Worm (Caenorhabditis elegans) whole organism, young adult: ENCODE results near the gene F14F7.4.

Source experiments
- B0261.1 ChIP-seq: sonication (generic microtip); optimal IDR thresholded peaks from 2 replicates; lab custom pipeline; 2016; ENCODE audit warnings: mild to moderate bottlenecking, missing genetic modification characterization, moderate library complexity, missing compliant biosample characterization
- B0336.3 ChIP-seq: fragments of 200-800 bp; sonication (Bioruptor generic); IDR thresholded peaks from 2 replicates; pipeline ENCODE4 v1.3.6; 2022; ENCODE audit warnings: missing genetic modification characterization, missing compliant biosample characterization
- C06A6.2 ChIP-seq: fragments of 200-800 bp; sonication (Bioruptor generic); conservative IDR thresholded peaks from 2 replicates; pipeline ENCODE4 v1.3.6; 2022; ENCODE audit warnings: missing genetic modification characterization, missing compliant biosample characterization
- F37B4.10 ChIP-seq: fragments of 200-800 bp; sonication (Bioruptor generic); IDR thresholded peaks from 2 replicates; pipeline ENCODE4 v1.3.6; 2022; ENCODE audit warnings: missing genetic modification characterization, missing compliant biosample characterization
- F52B5.7 ChIP-seq: sonication (generic microtip); optimal IDR thresholded peaks from 2 replicates; lab custom pipeline; 2016; ENCODE audit warnings: mild to moderate bottlenecking, missing genetic modification characterization, missing compliant biosample characterization
- F55B11.4 ChIP-seq: sonication (generic microtip); optimal IDR thresholded peaks from 2 replicates; lab custom pipeline; 2016; ENCODE audit warnings: missing compliant biosample characterization, missing genetic modification characterization, borderline replicate concordance; ENCODE audit not compliant: insufficient read depth
- F57C9.4 ChIP-seq: sonication (generic microtip); optimal IDR thresholded peaks from 2 replicates; lab custom pipeline; 2017; ENCODE audit warnings: mild to moderate bottlenecking, missing genetic modification characterization, missing compliant biosample characterization
- K12H6.12 ChIP-seq: fragments of 200-800 bp; sonication (Bioruptor generic); optimal IDR thresholded peaks from 2 replicates; lab custom pipeline; 2018; ENCODE audit warnings: mild to moderate bottlenecking, missing genetic modification characterization, missing compliant biosample characterization
- T07F8.4 ChIP-seq: sonication (generic microtip); optimal IDR thresholded peaks from 2 replicates; lab custom pipeline; 2016; ENCODE audit warnings: mild to moderate bottlenecking, missing genetic modification characterization, moderate library complexity, missing compliant biosample characterization
- Y67H2A.10 ChIP-seq: fragments of 200-800 bp; sonication (Bioruptor generic); conservative IDR thresholded peaks from 2 replicates; pipeline ENCODE4 v1.3.6; 2022; ENCODE audit warnings: missing genetic modification reagents, missing genetic modification characterization, missing compliant biosample characterization
- Y79H2A.3 ChIP-seq: fragments of 200-800 bp; sonication (Bioruptor generic); conservative IDR thresholded peaks from 2 replicates; pipeline ENCODE4 v1.3.6; 2022; ENCODE audit warnings: missing genetic modification reagents, missing genetic modification characterization, missing compliant biosample characterization
- aptf-3 ChIP-seq: fragments of 200-800 bp; sonication (Bioruptor generic); IDR thresholded peaks from 2 replicates; pipeline ENCODE4 v1.3.6; 2022; ENCODE audit warnings: missing genetic modification characterization, missing compliant biosample characterization
- attf-6 ChIP-seq: fragments of 200-800 bp; sonication (Bioruptor generic); IDR thresholded peaks from 2 replicates; pipeline ENCODE4 v1.3.6; 2022; ENCODE audit warnings: missing genetic modification reagents, missing genetic modification characterization, missing compliant biosample characterization
- cebp-1 ChIP-seq, 2 experiments: fragments of 200-800 bp in 1 of 2; sonication (Bioruptor generic) in 1 of 2; sonication (generic microtip) in 1 of 2; IDR thresholded peaks in 1 of 2; optimal IDR thresholded peaks in 1 of 2; 2 replicates each; pipeline versions ENCODE4 v1.3.6 to Lab custom; 2017 to 2022; ENCODE audit warnings: missing compliant biosample characterization in 2 of 2, missing genetic modification characterization in 2 of 2, mild to moderate bottlenecking in 1 of 2, missing genetic modification reagents in 1 of 2, moderate library complexity in 1 of 2
- cebp-2 ChIP-seq: fragments of 200-800 bp; sonication (Bioruptor generic); IDR thresholded peaks from 2 replicates; pipeline ENCODE4 v1.3.6; 2022; ENCODE audit warnings: missing genetic modification characterization, missing compliant biosample characterization
- ceh-100 ChIP-seq: fragments of 200-800 bp; sonication (Bioruptor generic); IDR thresholded peaks from 2 replicates; pipeline ENCODE4 v1.3.6; 2022; ENCODE audit warnings: missing genetic modification reagents, missing genetic modification characterization, missing compliant biosample characterization
- die-1 ChIP-seq: sonication (generic microtip); optimal IDR thresholded peaks from 2 replicates; lab custom pipeline; 2016; ENCODE audit warnings: missing genotype, mild to moderate bottlenecking, missing genetic modification characterization, missing compliant biosample characterization
- dox-1 ChIP-seq: fragments of 200-800 bp; sonication (Bioruptor generic); IDR thresholded peaks from 2 replicates; pipeline ENCODE4 v1.3.6; 2022; ENCODE audit warnings: missing genetic modification reagents, missing genetic modification characterization, missing compliant biosample characterization
- egrh-3 ChIP-seq: fragments of 200-800 bp; sonication (Bioruptor generic); IDR thresholded peaks from 2 replicates; pipeline ENCODE4 v1.3.6; 2022; ENCODE audit warnings: missing genetic modification reagents, missing genetic modification characterization, missing compliant biosample characterization
- ekl-4 ChIP-seq: fragments of 200-800 bp; sonication (Bioruptor generic); IDR thresholded peaks from 2 replicates; pipeline ENCODE4 v1.3.6; 2022; ENCODE audit warnings: missing genetic modification reagents, missing genetic modification characterization, missing compliant biosample characterization
- hlh-12 ChIP-seq: sonication (generic microtip); optimal IDR thresholded peaks from 2 replicates; lab custom pipeline; 2016; ENCODE audit warnings: missing genetic modification characterization, missing compliant biosample characterization
- hmg-1.2 ChIP-seq: fragments of 200-800 bp; sonication (Bioruptor generic); IDR thresholded peaks from 2 replicates; pipeline ENCODE4 v1.3.6; 2022; ENCODE audit warnings: missing genetic modification reagents, missing genetic modification characterization, missing compliant biosample characterization
- hmg-20 ChIP-seq: fragments of 200-800 bp; sonication (Bioruptor generic); IDR thresholded peaks from 2 replicates; pipeline ENCODE4 v1.3.6; 2022; ENCODE audit warnings: missing genetic modification reagents, missing genetic modification characterization, missing compliant biosample characterization
- hrde-1 ChIP-seq: sonication (generic microtip); optimal IDR thresholded peaks from 2 replicates; lab custom pipeline; 2016; ENCODE audit warnings: missing genetic modification characterization, mild to moderate bottlenecking, missing compliant biosample characterization, moderate library complexity, missing genotype, missing genetic modification reagents, borderline replicate concordance
- let-526 ChIP-seq: fragments of 200-800 bp; sonication (Bioruptor generic); IDR thresholded peaks from 2 replicates; pipeline ENCODE4 v1.3.6; 2022; ENCODE audit warnings: missing genetic modification reagents, missing genetic modification characterization, missing compliant biosample characterization
- lin-40 ChIP-seq: sonication (generic microtip); optimal IDR thresholded peaks from 2 replicates; lab custom pipeline; 2016; ENCODE audit warnings: missing genetic modification characterization, mild to moderate bottlenecking, missing compliant biosample characterization, missing genotype, missing genetic modification reagents
- lin-54 ChIP-seq: fragments of 200-800 bp; sonication (Bioruptor generic); optimal IDR thresholded peaks from 2 replicates; lab custom pipeline; 2018; ENCODE audit warnings: mild to moderate bottlenecking, missing genetic modification characterization, missing compliant biosample characterization
- madf-6 ChIP-seq: fragments of 200-800 bp; sonication (Bioruptor generic); IDR thresholded peaks from 2 replicates; pipeline ENCODE4 v1.3.6; 2022; ENCODE audit warnings: missing genetic modification reagents, missing genetic modification characterization, missing compliant biosample characterization
- nfya-2 ChIP-seq: fragments of 200-800 bp; sonication (Bioruptor generic); IDR thresholded peaks from 2 replicates; pipeline ENCODE4 v1.3.6; 2022; ENCODE audit warnings: missing genetic modification reagents, missing genetic modification characterization, missing compliant biosample characterization
- nhr-27 ChIP-seq: fragments of 200-800 bp; sonication (Bioruptor generic); optimal IDR thresholded peaks from 2 replicates; lab custom pipeline; 2018; ENCODE audit warnings: mild to moderate bottlenecking, missing genetic modification characterization, moderate library complexity, missing compliant biosample characterization
- nhr-80 ChIP-seq: sonication (generic microtip); optimal IDR thresholded peaks from 2 replicates; lab custom pipeline; 2016; ENCODE audit warnings: missing genetic modification characterization, missing compliant biosample characterization
- pbrm-1 ChIP-seq: fragments of 200-800 bp; sonication (Bioruptor generic); IDR thresholded peaks from 2 replicates; pipeline ENCODE4 v1.3.6; 2022; ENCODE audit warnings: missing genetic modification reagents, missing genetic modification characterization, missing compliant biosample characterization
- pha-4 ChIP-seq: fragments of 150-350 bp; sonication (generic microtip); optimal IDR thresholded peaks from 2 replicates; lab custom pipeline; 2014; ENCODE audit warnings: missing biosample characterization, missing genetic modification reagents, missing genetic modification characterization
- somi-1 ChIP-seq: fragments of 200-800 bp; sonication (Bioruptor generic); optimal IDR thresholded peaks from 2 replicates; lab custom pipeline; 2018; ENCODE audit warnings: mild to moderate bottlenecking, missing genetic modification characterization, missing compliant biosample characterization
- tlf-1 ChIP-seq: fragments of 200-800 bp; sonication (Bioruptor generic); optimal IDR thresholded peaks from 2 replicates; lab custom pipeline; 2018; ENCODE audit warnings: mild to moderate bottlenecking, missing genetic modification characterization, missing compliant biosample characterization
- ztf-25 ChIP-seq: fragments of 200-800 bp; sonication (Bioruptor generic); IDR thresholded peaks from 2 replicates; pipeline ENCODE4 v1.3.6; 2022; ENCODE audit warnings: missing genetic modification reagents, missing genetic modification characterization, missing compliant biosample characterization

The F14F7.4 gene

DNA sequence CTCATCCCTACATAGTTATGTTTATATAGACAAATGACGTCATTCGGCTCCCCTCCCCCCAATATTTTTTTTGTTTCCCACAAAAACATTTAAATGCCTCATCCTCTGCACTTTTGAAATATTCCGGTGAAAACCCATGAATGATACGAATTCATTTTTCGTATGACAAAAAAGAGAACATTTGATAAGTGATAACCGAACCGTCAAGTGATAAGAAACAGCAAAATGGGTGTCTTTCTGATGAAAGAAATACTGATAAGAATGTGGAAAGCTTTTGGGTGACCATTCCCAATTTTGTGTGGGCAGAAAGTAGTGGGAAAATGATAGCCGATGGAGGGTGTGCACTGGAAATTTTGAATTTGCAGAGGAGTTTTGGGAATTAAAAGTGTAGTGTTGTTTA lies 29.8 kb upstream of the F14F7.4 start:
- TF ChIP-seq cebp-1 (GFP tag; IDR thresholded peaks at IDR 0.05; lab: Robert Waterston, UW) (no peak), cebp-1 (tag; optimal IDR thresholded peaks at IDR 0.05; lab: Kevin White, UChicago) (peak; percentile 41), F37B4.10 (GFP tag; lab: Robert Waterston, UW) (no peak), hmg-1.2 (GFP tag; lab: Robert Waterston, UW) (0 out of 2 replicates have a peak, but pooled peaks have one; percentile 10), lin-54 (GFP tag; lab: Kevin White, UChicago) (no peak), hlh-12 (tag; lab: Kevin White, UChicago) (no peak), nhr-80 (tag; lab: Kevin White, UChicago) (peak; percentile 79), madf-6 (GFP tag; lab: Robert Waterston, UW) (no peak), Y79H2A.3 (GFP tag; lab: Robert Waterston, UW) (no peak), K12H6.12 (tag; lab: Kevin White, UChicago) (no peak), dox-1 (GFP tag; lab: Robert Waterston, UW) (peak; percentile 57)

DNA sequence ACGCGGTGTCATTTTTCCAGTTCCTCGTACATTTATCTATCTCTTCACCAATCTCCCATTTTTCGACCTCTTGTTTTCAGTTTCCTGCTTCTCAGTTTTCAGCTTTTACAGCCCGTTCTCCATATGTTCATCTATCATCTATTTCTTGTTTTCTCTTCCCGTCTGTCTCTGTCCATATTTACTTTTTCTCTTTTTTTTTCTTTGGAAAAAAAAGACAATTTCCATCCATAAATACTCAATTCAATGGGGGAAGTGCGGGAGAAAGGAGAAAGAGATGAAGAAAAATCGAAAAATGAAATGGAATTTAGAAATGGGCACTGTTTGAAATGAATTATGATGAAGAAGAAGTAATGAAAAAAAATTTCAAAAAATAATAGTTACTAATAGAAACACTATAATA lies 28.6 kb upstream of the F14F7.4 start:
- TF ChIP-seq pbrm-1 (GFP tag; lab: Robert Waterston, UW) (no peak), lin-40 (tag; lab: Kevin White, UChicago) (peak; percentile 14), cebp-2 (GFP tag; lab: Robert Waterston, UW) (no peak)

DNA sequence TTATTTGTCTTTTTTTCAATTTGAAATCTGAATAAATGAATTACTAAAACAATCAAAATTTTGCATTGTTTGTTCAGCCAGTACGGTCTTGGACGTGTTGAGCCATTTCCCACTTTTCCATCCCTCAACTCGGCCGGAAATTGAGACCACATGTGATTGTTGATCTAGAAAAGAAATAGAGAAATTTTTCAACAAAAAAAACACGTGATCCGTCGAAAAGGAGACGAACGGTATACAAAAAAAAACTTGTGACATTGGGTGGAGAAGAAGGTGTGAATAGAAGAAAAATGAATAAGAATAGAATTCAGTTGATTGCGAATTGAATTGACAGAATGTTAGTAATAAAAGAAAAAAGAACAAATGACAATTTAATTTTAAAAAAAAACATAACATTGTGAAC lies 27.2 kb upstream of the F14F7.4 start:
- TF ChIP-seq T07F8.4 (no peak), somi-1 (GFP tag; lab: Kevin White, UChicago) (peak; percentile 24)

DNA sequence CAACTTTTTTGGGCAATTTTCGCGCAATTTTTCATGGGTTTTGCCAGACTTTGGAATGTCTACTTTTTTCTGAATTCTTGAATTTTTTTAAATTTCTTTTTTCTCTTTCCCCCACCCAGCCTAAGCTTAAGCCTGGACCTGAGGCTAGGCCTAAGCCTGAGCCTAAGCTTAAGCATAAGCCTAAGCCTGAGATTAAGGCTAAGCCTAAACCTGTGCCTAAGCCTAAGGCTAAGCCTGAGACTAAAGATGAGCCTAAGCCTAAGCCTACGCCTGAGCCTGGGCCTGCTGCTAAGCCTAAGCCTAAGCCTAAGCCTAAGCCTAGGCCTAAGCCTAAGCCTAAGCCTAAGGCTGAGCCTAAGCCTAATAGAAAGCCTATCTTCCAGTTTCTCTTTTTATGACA lies 26.7 kb upstream of the F14F7.4 start:
- TF ChIP-seq ceh-100 (GFP tag; lab: Robert Waterston, UW) (no peak), nhr-27 (no peak), F57C9.4 (tag; lab: Kevin White, UChicago) (no peak), F55B11.4 (tag; lab: Kevin White, UChicago) (no peak), nfya-2 (no peak), hmg-20 (GFP tag; lab: Robert Waterston, UW) (no peak), egrh-3 (no peak), B0336.3 (GFP tag; lab: Robert Waterston, UW) (no peak), let-526 (GFP tag; lab: Robert Waterston, UW) (no peak), ekl-4 (GFP tag; lab: Robert Waterston, UW) (no peak), F52B5.7 (tag; lab: Kevin White, UChicago) (no peak), B0261.1 (tag; lab: Kevin White, UChicago) (no peak), ztf-25 (GFP tag; lab: Robert Waterston, UW) (no peak), aptf-3 (GFP tag; lab: Robert Waterston, UW) (no peak), Y67H2A.10 (GFP tag; lab: Robert Waterston, UW) (no peak), hrde-1 (tag; lab: Kevin White, UChicago) (no peak)

DNA sequence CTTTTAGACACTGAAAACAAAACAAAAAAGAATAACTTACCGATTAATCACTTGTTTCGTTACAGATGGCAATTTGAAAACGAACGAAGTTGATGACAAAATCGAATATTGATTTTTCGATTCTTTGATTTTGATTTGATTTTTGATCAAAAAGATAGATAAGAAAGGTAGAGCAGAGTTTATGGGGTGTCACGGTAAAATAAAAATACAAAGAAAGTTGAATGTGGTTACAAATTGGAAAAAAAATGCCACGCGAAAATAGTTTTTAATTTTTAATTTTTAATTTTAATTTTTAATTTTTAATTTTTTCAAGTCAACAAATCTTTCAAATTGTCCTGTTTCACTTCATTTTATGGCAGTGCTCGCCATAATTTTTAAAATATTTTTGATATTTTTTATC lies 25.8 kb upstream of the F14F7.4 start, which contains the start of gene F54F12.1:
TSS of gene F54F12.1 (minus strand) at position 101 of the 400 bp plus-strand sequence.
- no peak for TF ChIP-seq attf-6
- TF ChIP-seq tlf-1 = no peak
- TF ChIP-seq ekl-4 (GFP tag; lab: Robert Waterston, UW) = no peak
- TF ChIP-seq C06A6.2 (GFP tag; lab: Robert Waterston, UW) = no peak
- TF ChIP-seq pha-4 (tag; lab: Kevin White, UChicago) = no peak
- no peak for TF ChIP-seq dox-1 (GFP tag; lab: Robert Waterston, UW)
- no peak for TF ChIP-seq somi-1 (GFP tag; lab: Kevin White, UChicago)
- no peak for TF ChIP-seq die-1
- no peak for TF ChIP-seq ztf-25 (GFP tag; lab: Robert Waterston, UW)
- TF ChIP-seq F55B11.4 (tag; lab: Kevin White, UChicago) = no peak
